Fruit fly (Drosophila melanogaster) whole organism, embryonic: ENCODE measurements around the gene nerfin-2.
A peak's percentile ranks its signal among the peaks of the same experiment; 100 is the strongest.

ENCODE experiments used
- Adf1 ChIP-seq: fragments of 200-800 bp; sonication (Bioruptor generic); IDR thresholded peaks from 2 replicates; pipeline ENCODE4 v1.3.6; 2022; ENCODE audit warnings: missing biosample characterization, missing genetic modification characterization
- BEAF-32 ChIP-seq: fragments of 200-800 bp; sonication (Bioruptor generic); optimal IDR thresholded peaks from 3 replicates; lab custom pipeline; 2017; ENCODE audit warnings: missing biosample characterization, missing genetic modification characterization, mild to moderate bottlenecking, moderate library complexity, missing genetic modification reagents
- Bdp1 ChIP-seq: fragments of 200-800 bp; sonication (Bioruptor generic); optimal IDR thresholded peaks from 3 replicates; lab custom pipeline; 2016; ENCODE audit warnings: missing biosample characterization, missing genetic modification characterization
- CG10147 ChIP-seq: fragments of 200-800 bp; sonication (Bioruptor generic); optimal IDR thresholded peaks from 2 replicates; lab custom pipeline; 2019; ENCODE audit warnings: missing biosample characterization, mild to moderate bottlenecking, missing genetic modification characterization, moderate library complexity
- CG12659 ChIP-seq: fragments of 200-800 bp; sonication (Bioruptor generic); optimal IDR thresholded peaks from 3 replicates; lab custom pipeline; 2017; ENCODE audit warnings: mild to moderate bottlenecking, missing biosample characterization, missing genetic modification reagents, missing genetic modification characterization
- CG15601 ChIP-seq: fragments of 200-800 bp; sonication (Bioruptor generic); optimal IDR thresholded peaks from 3 replicates; lab custom pipeline; 2019; ENCODE audit warnings: missing biosample characterization, mild to moderate bottlenecking, missing genetic modification characterization, moderate library complexity
- CG15696 ChIP-seq: fragments of 200-800 bp; sonication (Bioruptor generic); optimal IDR thresholded peaks from 2 replicates; lab custom pipeline; 2019; ENCODE audit warnings: missing biosample characterization, mild to moderate bottlenecking, missing genetic modification characterization, moderate library complexity
- CG17359 ChIP-seq: fragments of 200-800 bp; sonication (Bioruptor generic); optimal IDR thresholded peaks from 3 replicates; lab custom pipeline; 2018; ENCODE audit warnings: missing biosample characterization, mild to moderate bottlenecking, missing genetic modification characterization, moderate library complexity
- CG17568 ChIP-seq: fragments of 200-800 bp; sonication (Bioruptor generic); optimal IDR thresholded peaks from 2 replicates; lab custom pipeline; 2018; ENCODE audit warnings: missing biosample characterization, mild to moderate bottlenecking, missing genetic modification characterization, moderate library complexity
- CG18764 ChIP-seq: fragments of 200-800 bp; sonication (Bioruptor generic); optimal IDR thresholded peaks from 3 replicates; lab custom pipeline; 2016; ENCODE audit warnings: missing biosample characterization, missing genetic modification characterization
- CG4730 ChIP-seq: fragments of 200-800 bp; sonication (Bioruptor generic); IDR thresholded peaks from 2 replicates; pipeline ENCODE4 v1.3.6; 2022; ENCODE audit warnings: missing biosample characterization, missing genetic modification characterization
- CG8281 ChIP-seq: fragments of 200-800 bp; sonication (Bioruptor generic); optimal IDR thresholded peaks from 2 replicates; lab custom pipeline; 2018; ENCODE audit warnings: missing biosample characterization, mild to moderate bottlenecking, missing genetic modification characterization, moderate library complexity
- CG8290 ChIP-seq, 3 experiments: fragments of 200-800 bp; sonication (Bioruptor generic); optimal IDR thresholded peaks; 2 replicates each; lab custom pipeline; 2016 to 2019; ENCODE audit warnings: missing biosample characterization in 3 of 3, missing genetic modification characterization in 3 of 3, mild to moderate bottlenecking in 2 of 3, moderate library complexity in 1 of 3
- Camta ChIP-seq: fragments of 200-800 bp; sonication (Bioruptor generic); optimal IDR thresholded peaks from 2 replicates; lab custom pipeline; 2016; ENCODE audit warnings: missing biosample characterization, missing genetic modification characterization
- Dek ChIP-seq: fragments of 200-800 bp; sonication (Bioruptor generic); optimal IDR thresholded peaks from 3 replicates; lab custom pipeline; 2019; ENCODE audit warnings: missing biosample characterization, mild to moderate bottlenecking, missing genetic modification characterization, moderate library complexity
- Dref ChIP-seq: fragments of 200-800 bp; sonication (Bioruptor generic); IDR thresholded peaks from 2 replicates; pipeline ENCODE4 v1.3.6; 2022; ENCODE audit warnings: missing biosample characterization, missing genetic modification characterization
- E2f1 ChIP-seq: fragments of 200-800 bp; sonication (Bioruptor generic); IDR thresholded peaks from 2 replicates; pipeline ENCODE4 v1.3.6; 2022; ENCODE audit warnings: missing biosample characterization, missing genetic modification characterization
- Kr ChIP-seq: fragments of 200-800 bp; sonication (Bioruptor generic); optimal IDR thresholded peaks from 2 replicates; lab custom pipeline; 2017; ENCODE audit warnings: missing biosample characterization, mild to moderate bottlenecking, missing genetic modification characterization
- Myb ChIP-seq: fragments of 200-800 bp; sonication (Bioruptor generic); optimal IDR thresholded peaks from 2 replicates; lab custom pipeline; 2016; ENCODE audit warnings: missing biosample characterization, missing genetic modification characterization
- Nf-YA ChIP-seq: fragments of 200-800 bp; sonication (Bioruptor generic); IDR thresholded peaks from 2 replicates; pipeline ENCODE4 v1.3.6; 2022; ENCODE audit warnings: missing biosample characterization, missing genetic modification characterization
- Optix ChIP-seq: fragments of 200-800 bp; sonication (Bioruptor generic); IDR thresholded peaks from 3 replicates; pipeline ENCODE4 v1.3.6; 2022; ENCODE audit warnings: missing biosample characterization, missing genetic modification characterization
- Ravus ChIP-seq: fragments of 200-800 bp; sonication (Bioruptor generic); IDR thresholded peaks from 2 replicates; pipeline ENCODE4 v1.3.6; 2022; ENCODE audit warnings: missing biosample characterization, missing genetic modification characterization
- Trl ChIP-seq, 3 experiments: fragments of >200 bp in 2 of 3; fragments of 200-800 bp in 1 of 3; sonication (Bioruptor generic) in 1 of 3; optimal IDR thresholded peaks; 2 replicates in 1 of 3; 3 replicates in 2 of 3; lab custom pipeline; 2016 to 2017; ENCODE audit warnings: missing biosample characterization in 1 of 3, missing genetic modification characterization in 1 of 3
- ac ChIP-seq: fragments of 200-800 bp; sonication (Bioruptor generic); optimal IDR thresholded peaks from 3 replicates; lab custom pipeline; 2017; ENCODE audit warnings: missing biosample characterization, mild to moderate bottlenecking, missing genetic modification characterization
- ase ChIP-seq: fragments of 200-800 bp; sonication (Bioruptor generic); IDR thresholded peaks from 3 replicates; pipeline ENCODE4 v1.3.6; 2022; ENCODE audit warnings: missing biosample characterization, missing genetic modification characterization
- ato ChIP-seq: fragments of 200-800 bp; sonication (Bioruptor generic); IDR thresholded peaks from 2 replicates; pipeline ENCODE4 v1.3.6; 2022; ENCODE audit warnings: missing biosample characterization, missing genetic modification characterization; ENCODE audit not compliant: partially characterized antibody
- chinmo ChIP-seq: fragments of 200-800 bp; sonication (Bioruptor generic); IDR thresholded peaks from 4 replicates; pipeline ENCODE4 v1.3.6; 2022; ENCODE audit warnings: missing biosample characterization, missing genetic modification characterization; ENCODE audit not compliant: partially characterized antibody
- corto ChIP-seq: fragments of 200-800 bp; sonication (Bioruptor generic); optimal IDR thresholded peaks from 2 replicates; lab custom pipeline; 2016; ENCODE audit warnings: missing biosample characterization, mild to moderate bottlenecking, missing genetic modification characterization, moderate library complexity
- crol ChIP-seq: fragments of 200-800 bp; sonication (Bioruptor generic); IDR thresholded peaks from 2 replicates; pipeline ENCODE4 v1.3.6; 2022; ENCODE audit warnings: missing biosample characterization, missing genetic modification characterization
- dimm ChIP-seq: fragments of 200-800 bp; sonication (Bioruptor generic); IDR thresholded peaks from 2 replicates; pipeline ENCODE4 v1.3.6; 2022; ENCODE audit warnings: missing biosample characterization, missing genetic modification characterization
- dmrt99B ChIP-seq: fragments of 200-800 bp; sonication (Bioruptor generic); optimal IDR thresholded peaks from 2 replicates; lab custom pipeline; 2018; ENCODE audit warnings: missing biosample characterization, mild to moderate bottlenecking, missing genetic modification characterization, moderate library complexity
- dpn ChIP-seq, 2 experiments: fragments of 200-800 bp; sonication (Bioruptor generic); optimal IDR thresholded peaks; 3 replicates each; lab custom pipeline; 2016; ENCODE audit warnings: missing biosample characterization in 2 of 2, missing genetic modification characterization in 2 of 2
- ftz-f1 ChIP-seq: fragments of 200-800 bp; sonication (Bioruptor generic); optimal IDR thresholded peaks from 2 replicates; lab custom pipeline; 2016; ENCODE audit warnings: missing biosample characterization, missing genetic modification characterization
- lab ChIP-seq: fragments of 200-800 bp; sonication (Bioruptor generic); optimal IDR thresholded peaks from 3 replicates; lab custom pipeline; 2017; ENCODE audit warnings: missing biosample characterization, missing genetic modification characterization, mild to moderate bottlenecking, moderate library complexity, missing genetic modification reagents
- lmd ChIP-seq: fragments of 200-800 bp; sonication (Bioruptor generic); IDR thresholded peaks from 2 replicates; pipeline ENCODE4 v1.3.6; 2022; ENCODE audit warnings: missing biosample characterization, missing genetic modification characterization
- nom ChIP-seq: fragments of 200-800 bp; sonication (Bioruptor generic); optimal IDR thresholded peaks from 2 replicates; lab custom pipeline; 2017; ENCODE audit warnings: missing biosample characterization, missing genetic modification characterization, mild to moderate bottlenecking, moderate library complexity, missing genetic modification reagents
- oc ChIP-seq: fragments of 200-800 bp; sonication (Bioruptor generic); optimal IDR thresholded peaks from 2 replicates; lab custom pipeline; 2018; ENCODE audit warnings: missing biosample characterization, mild to moderate bottlenecking, missing genetic modification characterization, moderate library complexity
- pho ChIP-seq: fragments of 200-800 bp; sonication (Bioruptor generic); optimal IDR thresholded peaks from 2 replicates; lab custom pipeline; 2016; ENCODE audit warnings: missing biosample characterization, missing genetic modification characterization
- psq ChIP-seq: fragments of 200-800 bp; sonication (Bioruptor generic); optimal IDR thresholded peaks from 2 replicates; lab custom pipeline; 2017; ENCODE audit warnings: missing biosample characterization, missing genetic modification characterization
- sqz ChIP-seq: fragments of 200-800 bp; sonication (Bioruptor generic); optimal IDR thresholded peaks from 3 replicates; lab custom pipeline; 2018; ENCODE audit warnings: missing biosample characterization, mild to moderate bottlenecking, missing genetic modification characterization
- sr ChIP-seq: fragments of 200-800 bp; sonication (Bioruptor generic); IDR thresholded peaks from 3 replicates; pipeline ENCODE4 v1.3.6; 2022; ENCODE audit warnings: missing biosample characterization, missing genetic modification characterization

The nerfin-2 gene

dm6 chr3R:10084179-10084647 lies 13.3 kb downstream of the nerfin-2 start:
- TF ChIP-seq CG8281 (tag; lab: Kevin White, UChicago) (no peak), chinmo (GFP tag; lab: Robert Waterston, UW) (0 out of 4 replicates have a peak, but pooled peaks have one; percentile 51), CG10147 (GFP tag; lab: Kevin White, UChicago) (no peak), lmd (GFP tag; lab: Robert Waterston, UW) (no peak), CG4730 (GFP tag; lab: Robert Waterston, UW) (no peak), Dek (tag; lab: Kevin White, UChicago) (no peak), CG17568 (GFP tag; lab: Kevin White, UChicago) (no peak), CG17359 (tag; lab: Kevin White, UChicago) (no peak), Adf1 (GFP tag; lab: Robert Waterston, UW) (peak; percentile 89), CG18764 (GFP tag; lab: Kevin White, UChicago) (no peak), dpn (GFP tag; optimal IDR thresholded peaks at IDR 0.05; lab: Kevin White, UChicago) (no peak), Nf-YA (GFP tag; lab: Robert Waterston, UW) (no peak), E2f1 (GFP tag; lab: Robert Waterston, UW) (no peak), ase (GFP tag; lab: Robert Waterston, UW) (no peak), Camta (GFP tag; lab: Kevin White, UChicago) (no peak), lab (no peak), ato (GFP tag; lab: Robert Waterston, UW) (no peak), pho (GFP tag; lab: Kevin White, UChicago) (no peak), BEAF-32 (no peak), CG15601 (tag; lab: Kevin White, UChicago) (peak; percentile 72), Myb (GFP tag; lab: Kevin White, UChicago) (no peak), nom (peak; percentile 29), sqz (no peak), Trl (optimal IDR thresholded peaks at IDR 0.05; lab: Kevin White, UChicago) (peak; percentile 46 to 68), Trl (GFP tag; optimal IDR thresholded peaks at IDR 0.05; lab: Kevin White, UChicago) (no peak), sr (GFP tag; lab: Robert Waterston, UW) (no peak), CG12659 (GFP tag; lab: Kevin White, UChicago) (no peak), ftz-f1 (GFP tag; lab: Kevin White, UChicago) (peak; percentile 68), dmrt99B (no peak), crol (GFP tag; lab: Robert Waterston, UW) (0 out of 2 replicates have a peak, but pooled peaks have one; percentile 28), Bdp1 (GFP tag; lab: Kevin White, UChicago) (no peak), Ravus (GFP tag; lab: Robert Waterston, UW) (no peak), CG8290 (GFP tag; optimal IDR thresholded peaks at IDR 0.05; lab: Kevin White, UChicago) (no peak), CG8290 (tag; optimal IDR thresholded peaks at IDR 0.05; lab: Kevin White, UChicago) (no peak), ac (GFP tag; lab: Kevin White, UChicago) (no peak), Kr (GFP tag; lab: Kevin White, UChicago) (no peak), psq (GFP tag; lab: Kevin White, UChicago) (no peak), Dref (GFP tag; lab: Robert Waterston, UW) (no peak), corto (no peak), dimm (GFP tag; lab: Robert Waterston, UW) (no peak), oc (tag; lab: Kevin White, UChicago) (no peak), CG15696 (no peak), Optix (0 out of 3 replicates have a peak, but pooled peaks have one; percentile 34)
